Fruit fly (Drosophila melanogaster): ENCODE data around the gene CLIP-190.
A peak's percentile ranks its signal among the peaks of the same experiment; 100 is the strongest.

The CLIP-190 gene

DNA sequence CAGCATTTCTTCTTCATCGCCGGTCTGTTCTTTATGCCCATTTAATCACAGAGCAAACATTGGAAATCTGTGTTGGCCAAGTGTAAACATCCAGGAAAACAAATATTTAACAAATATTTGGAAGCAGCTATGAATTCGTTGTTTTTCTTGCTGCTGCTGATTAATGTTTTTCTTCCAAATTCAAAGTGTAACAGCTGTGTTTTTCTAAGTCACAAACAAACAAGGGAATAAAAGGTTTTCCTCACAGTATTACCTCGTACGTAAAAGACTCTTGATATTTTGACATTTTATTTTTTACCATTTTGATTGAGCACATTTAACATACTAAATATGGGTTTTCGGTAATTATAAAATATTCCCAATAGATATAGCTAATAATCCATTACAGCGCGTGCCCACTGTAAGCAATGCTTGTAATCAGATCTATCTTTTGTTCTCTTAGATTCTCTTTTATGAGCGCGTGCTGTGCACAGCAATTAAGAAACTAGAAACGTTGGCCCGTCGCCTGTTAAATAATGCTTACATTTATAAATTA is 5.7 kb upstream of the CLIP-190 start:
- TF ChIP-seq D (optimal IDR thresholded peaks at IDR 0.05), result no peak
- TF ChIP-seq D (GFP tag; optimal IDR thresholded peaks at IDR 0.05), result peak; percentile 98
- TF ChIP-seq CG15011 (GFP tag; optimal IDR thresholded peaks at IDR 0.05), result peak; percentile 99
- peak; percentile 97 for TF ChIP-seq mirr (GFP tag; optimal IDR thresholded peaks at IDR 0.05)
- peak; percentile 93 for TF ChIP-seq CG7372 (GFP tag; IDR thresholded peaks at IDR 0.05)
- TF ChIP-seq stwl (tag; optimal IDR thresholded peaks at IDR 0.05), result peak; percentile 93
- peak; percentile 89 for TF ChIP-seq Drgx (GFP tag; IDR thresholded peaks at IDR 0.05)
- TF ChIP-seq CG33213 (GFP tag; optimal IDR thresholded peaks at IDR 0.05), result peak; percentile 99
- TF ChIP-seq ab (GFP tag; optimal IDR thresholded peaks at IDR 0.05), result peak; percentile 85
- peak; percentile 93 for TF ChIP-seq schlank (tag; optimal IDR thresholded peaks at IDR 0.05)
- TF ChIP-seq Antp (GFP tag; optimal IDR thresholded peaks at IDR 0.05), result peak; percentile 93
- TF ChIP-seq CG5245 (GFP tag; optimal IDR thresholded peaks at IDR 0.05), result peak; percentile 96
- TF ChIP-seq CG2116 (GFP tag; optimal IDR thresholded peaks at IDR 0.05), result peak; percentile 88
- TF ChIP-seq wor (GFP tag; IDR thresholded peaks at IDR 0.05), result peak; percentile 86
- peak; percentile 94 for TF ChIP-seq az2 (GFP tag; optimal IDR thresholded peaks at IDR 0.05)
- peak; percentile 92 for TF ChIP-seq CG3726 (GFP tag; IDR thresholded peaks at IDR 0.05)
- peak; percentile 94 for TF ChIP-seq CG31388 (GFP tag; optimal IDR thresholded peaks at IDR 0.05)
- peak; percentile 92 for TF ChIP-seq CG31365 (tag; optimal IDR thresholded peaks at IDR 0.05)
- peak; percentile 98 for TF ChIP-seq CG12071 (GFP tag; optimal IDR thresholded peaks at IDR 0.05)
- peak; percentile 96 for TF ChIP-seq ERR (GFP tag; optimal IDR thresholded peaks at IDR 0.05)
- peak; percentile 92 for TF ChIP-seq phol (tag; optimal IDR thresholded peaks at IDR 0.05)
- TF ChIP-seq CG12104 (GFP tag; optimal IDR thresholded peaks at IDR 0.05), result peak; percentile 99
- peak; percentile 93 for TF ChIP-seq Bteb2 (GFP tag; optimal IDR thresholded peaks at IDR 0.05)
- TF ChIP-seq salm (tag; optimal IDR thresholded peaks at IDR 0.05), result peak; percentile 86
- peak; percentile 97 for TF ChIP-seq twi (tag; optimal IDR thresholded peaks at IDR 0.05)
- TF ChIP-seq CG8359 (GFP tag; optimal IDR thresholded peaks at IDR 0.05; ENCODE audit: borderline replicate concordance), result peak; percentile 95
- TF ChIP-seq CG8281 (tag; optimal IDR thresholded peaks at IDR 0.05), result peak; percentile 91
- peak; percentile 98 for TF ChIP-seq CG15601 (tag; optimal IDR thresholded peaks at IDR 0.05)
- TF ChIP-seq HLH3B (GFP tag; IDR thresholded peaks at IDR 0.05), result peak; percentile 92
- TF ChIP-seq dimm (GFP tag; IDR thresholded peaks at IDR 0.05), result peak; percentile 79
- peak; percentile 97 for TF ChIP-seq nerfin-1 (tag; optimal IDR thresholded peaks at IDR 0.05)
- peak; percentile 96 for TF ChIP-seq slp2 (GFP tag; optimal IDR thresholded peaks at IDR 0.05)
- TF ChIP-seq Side (GFP tag; optimal IDR thresholded peaks at IDR 0.05), result peak; percentile 98
- peak; percentile 97 for TF ChIP-seq slbo (GFP tag; IDR thresholded peaks at IDR 0.05)
- TF ChIP-seq sens-2 (GFP tag; IDR thresholded peaks at IDR 0.05), result peak; percentile 80
- peak; percentile 81; the same call in 1 of the 3 replicates for TF ChIP-seq jigr1 (GFP tag; IDR thresholded peaks at IDR 0.05)
- TF ChIP-seq CG34376 (GFP tag; optimal IDR thresholded peaks at IDR 0.05), result peak; percentile 94
- peak; percentile 93 for TF ChIP-seq CG10959 (GFP tag; IDR thresholded peaks at IDR 0.05)
- TF ChIP-seq bbx (GFP tag; IDR thresholded peaks at IDR 0.05; ENCODE audit: partially characterized antibody), result no peak
- TF ChIP-seq Dref (GFP tag; IDR thresholded peaks at IDR 0.05), result no peak
- peak; percentile 57 for TF ChIP-seq Hmx (GFP tag; optimal IDR thresholded peaks at IDR 0.05)
- peak; percentile 79 for TF ChIP-seq CG7928 (GFP tag; optimal IDR thresholded peaks at IDR 0.05)
- peak; percentile 86 for TF ChIP-seq CG11723 (GFP tag; optimal IDR thresholded peaks at IDR 0.05)
- peak; percentile 71 for TF ChIP-seq ftz-f1 (GFP tag; optimal IDR thresholded peaks at IDR 0.05)
- TF ChIP-seq br (optimal IDR thresholded peaks at IDR 0.05), result no peak
- TF ChIP-seq dati (GFP tag; IDR thresholded peaks at IDR 0.05), result peak; percentile 74
- TF ChIP-seq CG43689 (GFP tag; IDR thresholded peaks at IDR 0.05), result peak; percentile 91
- TF ChIP-seq oc (tag; optimal IDR thresholded peaks at IDR 0.05), result peak; percentile 97
- TF ChIP-seq abd-A (tag; optimal IDR thresholded peaks at IDR 0.05), result peak; percentile 45
- TF ChIP-seq CoRest (tag; optimal IDR thresholded peaks at IDR 0.05), result peak; percentile 97
- TF ChIP-seq Med (GFP tag), result peak; percentile 100
- TF ChIP-seq toy (GFP tag; IDR thresholded peaks at IDR 0.05), result peak; percentile 76
